Worm (Caenorhabditis elegans): ENCODE data around the gene trul-1.
"Not testable (repeated sequence)": the region's sequence is repeated elsewhere in the genome, so short reads cannot be mapped to it uniquely, and the experiment has no call there.

trul-1 gene

ce11 chrII:282483-282882, at the start of gene trul-1:
trul-1 (minus strand) TSS chrII:282583.
- TF ChIP-seq unc-62 (GFP tag; optimal IDR thresholded peaks at IDR 0.05): no peak

ce11 chrII:325639-326350, 43.4 kb upstream of the trul-1 start, which contains the start of gene sgcb-1:
sgcb-1 (plus strand) TSS chrII:326300.
- no peak for TF ChIP-seq unc-62 (GFP tag; optimal IDR thresholded peaks at IDR 0.05)

- TF ChIP-seq unc-62 (GFP tag; optimal IDR thresholded peaks at IDR 0.05): no peak
Measured at ce11 chrII:323048-323776, 40.8 kb upstream of the trul-1 start, which contains the start of gene K01A2.10. K01A2.10 (minus strand) TSS chrII:323098.

ce11 chrII:321183-321582, 38.8 kb upstream of the trul-1 start:
- no peak for TF ChIP-seq unc-62 (GFP tag; optimal IDR thresholded peaks at IDR 0.05)

ce11 chrII:320783-321182, 38.4 kb upstream of the trul-1 start:
- TF ChIP-seq unc-62 (GFP tag; optimal IDR thresholded peaks at IDR 0.05): no peak

ce11 chrII:319459-319858, 37.1 kb upstream of the trul-1 start, which contains the start of gene far-7:
far-7 (plus strand) TSS chrII:319789.
- TF ChIP-seq unc-62 (GFP tag; optimal IDR thresholded peaks at IDR 0.05): no peak

- no peak for TF ChIP-seq unc-62 (GFP tag; optimal IDR thresholded peaks at IDR 0.05)
Measured at ce11 chrII:313540-313939, 31.2 kb upstream of the trul-1 start.

- TF ChIP-seq unc-62 (GFP tag; optimal IDR thresholded peaks at IDR 0.05): not testable (repeated sequence)
Measured at ce11 chrII:312110-312509, 29.7 kb upstream of the trul-1 start, which contains the start of gene mps-2. mps-2 (minus strand) TSS chrII:312210.

- no peak for TF ChIP-seq unc-62 (GFP tag; optimal IDR thresholded peaks at IDR 0.05)
Measured at ce11 chrII:307154-307553, 24.8 kb upstream of the trul-1 start, which contains the start of gene K01A2.4. K01A2.4 (plus strand) TSS chrII:307454.

ce11 chrII:305645-306044, 23.3 kb upstream of the trul-1 start, which contains the start of gene col-69:
col-69 (minus strand) TSS chrII:305745.
- no peak for TF ChIP-seq unc-62 (GFP tag; optimal IDR thresholded peaks at IDR 0.05)

ce11 chrII:303927-304711, 21.7 kb upstream of the trul-1 start:
- no peak for TF ChIP-seq unc-62 (GFP tag; optimal IDR thresholded peaks at IDR 0.05)

ce11 chrII:300977-301772, 18.8 kb upstream of the trul-1 start, which contains the start of gene K01A2.5:
K01A2.5 (plus strand) TSS chrII:301273.
- no peak for TF ChIP-seq unc-62 (GFP tag; optimal IDR thresholded peaks at IDR 0.05)

- TF ChIP-seq unc-62 (GFP tag; optimal IDR thresholded peaks at IDR 0.05): no peak
Measured at ce11 chrII:299684-300083, 17.3 kb upstream of the trul-1 start, which contains the start of gene K01A2.6. K01A2.6 (plus strand) TSS chrII:299984.

- TF ChIP-seq unc-62 (GFP tag; optimal IDR thresholded peaks at IDR 0.05): no peak
Measured at ce11 chrII:296911-297440, 14.6 kb upstream of the trul-1 start, which contains the start of the genes clec-117 and B0432.1. clec-117 (minus strand) TSS chrII:297011. B0432.1 (plus strand) TSS chrII:297390.

ce11 chrII:294606-295005, 12.2 kb upstream of the trul-1 start, which contains the start of gene B0432.11:
B0432.11 (minus strand) TSS chrII:294706.
- TF ChIP-seq unc-62 (GFP tag; optimal IDR thresholded peaks at IDR 0.05): no peak
